Worm (Caenorhabditis elegans): ENCODE results near the gene faah-1.

faah-1 gene

ce11 chrIV:8152145-8152544 is 7.0 kb upstream of the faah-1 start, which contains the start of gene faah-2:
Gene faah-2 (plus strand): TSS chrIV:8152445.
- TF ChIP-seq lsy-2 (tag; optimal IDR thresholded peaks at IDR 0.05) (no peak), crh-2 (tag; optimal IDR thresholded peaks at IDR 0.05) (no peak), nhr-21 (tag; optimal IDR thresholded peaks at IDR 0.05) (no peak), ztf-1 (GFP tag; conservative IDR thresholded peaks at IDR 0.05) (no peak)

ce11 chrIV:8152688-8153087 is 6.5 kb upstream of the faah-1 start:
- TF ChIP-seq unc-39 (tag; optimal IDR thresholded peaks at IDR 0.05), result no peak
- no peak for TF ChIP-seq crh-2 (tag; optimal IDR thresholded peaks at IDR 0.05)
- TF ChIP-seq fos-1 (tag; optimal IDR thresholded peaks at IDR 0.05), result peak; percentile 56

ce11 chrIV:8153163-8153562 is 6.0 kb upstream of the faah-1 start:
- TF ChIP-seq sma-3 (GFP tag; optimal IDR thresholded peaks at IDR 0.05), result no peak
- no peak for TF ChIP-seq ZK546.5 (tag; optimal IDR thresholded peaks at IDR 0.05)
- no peak for TF ChIP-seq snpc-4 (tag; optimal IDR thresholded peaks at IDR 0.05)
- TF ChIP-seq unc-55 (GFP tag; optimal IDR thresholded peaks at IDR 0.05), result no peak
- no peak for TF ChIP-seq sem-4 (tag; optimal IDR thresholded peaks at IDR 0.05)
- no peak for TF ChIP-seq lsy-2 (tag; optimal IDR thresholded peaks at IDR 0.05)
- no peak for TF ChIP-seq nhr-21 (tag; optimal IDR thresholded peaks at IDR 0.05)
- TF ChIP-seq alr-1 (tag; optimal IDR thresholded peaks at IDR 0.05), result no peak
- no peak for TF ChIP-seq ceh-82 (tag; optimal IDR thresholded peaks at IDR 0.05)
- no peak for TF ChIP-seq F13H6.1 (tag; optimal IDR thresholded peaks at IDR 0.05)
- no peak for TF ChIP-seq ztf-11 (tag; optimal IDR thresholded peaks at IDR 0.05)
- TF ChIP-seq mbf-1 (tag; optimal IDR thresholded peaks at IDR 0.05), result no peak
- TF ChIP-seq mdl-1 (tag; optimal IDR thresholded peaks at IDR 0.05), result no peak
- no peak for TF ChIP-seq lin-11 (tag; optimal IDR thresholded peaks at IDR 0.05)
- TF ChIP-seq skn-1 (tag; optimal IDR thresholded peaks at IDR 0.05), result no peak
- no peak for TF ChIP-seq zag-1 (tag; optimal IDR thresholded peaks at IDR 0.05)
- no peak for TF ChIP-seq ztf-4 (tag; optimal IDR thresholded peaks at IDR 0.05)
- no peak for TF ChIP-seq nhr-10 (tag; optimal IDR thresholded peaks at IDR 0.05)
- TF ChIP-seq ama-1 (optimal IDR thresholded peaks at IDR 0.05), result no peak

ce11 chrIV:8154966-8155365 is 4.2 kb upstream of the faah-1 start:
- TF ChIP-seq sem-4 (tag; optimal IDR thresholded peaks at IDR 0.05) (no peak), snpc-4 (tag; optimal IDR thresholded peaks at IDR 0.05) (no peak), nhr-21 (tag; optimal IDR thresholded peaks at IDR 0.05) (no peak), nhr-12 (tag; optimal IDR thresholded peaks at IDR 0.05) (no peak)

ce11 chrIV:8157161-8157560 is 2.0 kb upstream of the faah-1 start, which contains the start of gene B0218.5:
Gene B0218.5 (minus strand): TSS chrIV:8157261.
- TF ChIP-seq sma-9 (GFP tag; optimal IDR thresholded peaks at IDR 0.05), result no peak
- TF ChIP-seq sma-9 (tag; optimal IDR thresholded peaks at IDR 0.05), result no peak
- no peak for TF ChIP-seq ama-1 (optimal IDR thresholded peaks at IDR 0.05)
- no peak for TF ChIP-seq peb-1 (tag; optimal IDR thresholded peaks at IDR 0.05)
- TF ChIP-seq zag-1 (tag; optimal IDR thresholded peaks at IDR 0.05), result no peak
- no peak for TF ChIP-seq nhr-23 (tag; optimal IDR thresholded peaks at IDR 0.05)
- no peak for TF ChIP-seq elt-1 (tag; optimal IDR thresholded peaks at IDR 0.05)
- TF ChIP-seq mbf-1 (tag; optimal IDR thresholded peaks at IDR 0.05), result no peak
- TF ChIP-seq crh-2 (tag; optimal IDR thresholded peaks at IDR 0.05), result no peak

ce11 chrIV:8159995-8160394 is 808 bp downstream of the faah-1 start:
- TF ChIP-seq fos-1 (tag; optimal IDR thresholded peaks at IDR 0.05) (peak; percentile 1), egl-27 (tag; optimal IDR thresholded peaks at IDR 0.05) (no peak), nhr-10 (tag; optimal IDR thresholded peaks at IDR 0.05) (no peak)

- TF ChIP-seq ztf-11 (tag; optimal IDR thresholded peaks at IDR 0.05) (no peak), fos-1 (tag; optimal IDR thresholded peaks at IDR 0.05) (peak; percentile 52)
These were observed 2.6 kb downstream of the faah-1 start for ce11 chrIV:8161774-8162173.

- TF ChIP-seq fos-1 (tag; optimal IDR thresholded peaks at IDR 0.05) (peak; percentile 63), skn-1 (tag; optimal IDR thresholded peaks at IDR 0.05) (peak; percentile 2), sma-9 (GFP tag; optimal IDR thresholded peaks at IDR 0.05) (peak; percentile 26), sma-9 (tag; optimal IDR thresholded peaks at IDR 0.05) (no peak), unc-62 (GFP tag; optimal IDR thresholded peaks at IDR 0.05) (no peak), unc-55 (GFP tag; optimal IDR thresholded peaks at IDR 0.05) (no peak)
These were observed 4.5 kb downstream of the faah-1 start, which contains the start of gene clec-51 for ce11 chrIV:8163687-8164086. Gene clec-51 (minus strand): TSS chrIV:8163800.
